Worm (Caenorhabditis elegans): ENCODE data around the gene clec-204.

The clec-204 gene

DNA sequence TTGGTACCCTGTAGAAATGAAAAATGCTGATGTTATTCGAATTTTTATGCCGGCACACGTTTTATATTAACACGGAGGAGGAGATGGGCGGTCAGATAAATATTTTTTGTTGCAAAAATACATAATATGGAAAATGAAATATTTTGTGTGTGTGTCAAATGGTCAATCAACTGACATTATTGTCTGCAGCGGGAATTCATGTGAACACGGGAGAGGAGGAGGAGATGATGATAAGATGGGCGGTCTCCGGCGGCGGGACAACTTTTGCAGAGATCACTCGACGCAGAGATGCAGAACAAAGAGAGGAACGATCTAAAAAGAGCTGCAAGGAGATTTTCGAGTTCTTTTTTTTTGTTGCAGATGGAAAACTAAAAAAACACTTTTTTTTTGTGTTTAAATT is 14.8 kb downstream of the clec-204 start, which contains the start of gene dhs-13:
TSS of gene dhs-13 (minus strand) at position 8 of the 400 bp plus-strand sequence.
- TF ChIP-seq mes-4 (tag; optimal IDR thresholded peaks at IDR 0.05) (no peak), T26A5.8 (tag; optimal IDR thresholded peaks at IDR 0.05) (no peak), nfya-2 (GFP tag; IDR thresholded peaks at IDR 0.05) (no peak), akir-1 (GFP tag; optimal IDR thresholded peaks at IDR 0.05) (no peak), cebp-1 (GFP tag; IDR thresholded peaks at IDR 0.05) (no peak), cebp-1 (tag; optimal IDR thresholded peaks at IDR 0.05) (peak; percentile 42), zfh-2 (GFP tag; conservative IDR thresholded peaks at IDR 0.05) (0 out of 2 replicates have a peak, but pooled peaks have one; percentile 23), Y79H2A.3 (GFP tag; conservative IDR thresholded peaks at IDR 0.05) (no peak), hmg-1.2 (GFP tag; IDR thresholded peaks at IDR 0.05) (peak; percentile 16; the same call in 1 of the 2 replicates), B0336.3 (GFP tag; IDR thresholded peaks at IDR 0.05) (peak; percentile 36; the same call in 1 of the 2 replicates), dox-1 (GFP tag; IDR thresholded peaks at IDR 0.05) (peak; percentile 52; the same call in 1 of the 2 replicates), ama-1 (optimal IDR thresholded peaks at IDR 0.05) (no peak), ama-1 (GFP tag; optimal IDR thresholded peaks at IDR 0.05) (no peak), die-1 (tag; optimal IDR thresholded peaks at IDR 0.05) (no peak), B0261.1 (tag; optimal IDR thresholded peaks at IDR 0.05) (no peak), tlf-1 (GFP tag; optimal IDR thresholded peaks at IDR 0.05) (no peak), madf-8 (GFP tag; conservative IDR thresholded peaks at IDR 0.05) (no peak), hrde-1 (tag; optimal IDR thresholded peaks at IDR 0.05; ENCODE audit: borderline replicate concordance) (no peak), nhr-80 (tag; optimal IDR thresholded peaks at IDR 0.05) (peak; percentile 61), lin-40 (tag; optimal IDR thresholded peaks at IDR 0.05) (no peak), nhr-90 (tag; optimal IDR thresholded peaks at IDR 0.05) (no peak), lag-1 (GFP tag; IDR thresholded peaks at IDR 0.05) (no peak), mel-28 (tag; optimal IDR thresholded peaks at IDR 0.05; ENCODE audit: borderline replicate concordance) (no peak), B0035.1 (tag; optimal IDR thresholded peaks at IDR 0.05) (no peak), attf-5 (GFP tag; optimal IDR thresholded peaks at IDR 0.05) (peak; percentile 20)

DNA sequence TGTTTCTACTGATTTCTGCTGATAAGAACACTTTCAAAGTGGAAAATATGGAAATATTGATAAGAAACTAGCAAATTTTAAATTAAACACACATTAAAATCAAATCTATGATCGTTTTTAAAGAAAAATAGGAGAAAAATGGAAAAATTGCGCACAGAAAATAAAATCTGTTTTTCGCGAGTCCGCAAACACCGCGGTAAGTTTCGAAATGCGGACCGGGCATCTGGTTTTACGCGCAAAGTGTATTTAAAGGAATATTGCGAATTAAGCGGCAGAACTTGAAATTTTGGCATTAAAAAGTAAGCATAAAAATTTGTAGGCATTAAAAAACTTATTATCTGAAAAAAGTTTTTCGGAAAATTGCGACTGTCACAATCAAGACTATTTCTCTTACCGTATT is 16.2 kb downstream of the clec-204 start:
- TF ChIP-seq zim-3 (tag; optimal IDR thresholded peaks at IDR 0.05) (no peak), D2030.7 (GFP tag; IDR thresholded peaks at IDR 0.05) (0 out of 2 replicates have a peak, but pooled peaks have one; percentile 16), mcd-1 (GFP tag; IDR thresholded peaks at IDR 0.05) (0 out of 2 replicates have a peak, but pooled peaks have one; percentile 10), nhr-80 (tag; optimal IDR thresholded peaks at IDR 0.05) (peak; percentile 12), Y56A3A.18 (GFP tag; IDR thresholded peaks at IDR 0.05) (no peak), lsl-1 (GFP tag; optimal IDR thresholded peaks at IDR 0.05) (peak; percentile 77)

DNA sequence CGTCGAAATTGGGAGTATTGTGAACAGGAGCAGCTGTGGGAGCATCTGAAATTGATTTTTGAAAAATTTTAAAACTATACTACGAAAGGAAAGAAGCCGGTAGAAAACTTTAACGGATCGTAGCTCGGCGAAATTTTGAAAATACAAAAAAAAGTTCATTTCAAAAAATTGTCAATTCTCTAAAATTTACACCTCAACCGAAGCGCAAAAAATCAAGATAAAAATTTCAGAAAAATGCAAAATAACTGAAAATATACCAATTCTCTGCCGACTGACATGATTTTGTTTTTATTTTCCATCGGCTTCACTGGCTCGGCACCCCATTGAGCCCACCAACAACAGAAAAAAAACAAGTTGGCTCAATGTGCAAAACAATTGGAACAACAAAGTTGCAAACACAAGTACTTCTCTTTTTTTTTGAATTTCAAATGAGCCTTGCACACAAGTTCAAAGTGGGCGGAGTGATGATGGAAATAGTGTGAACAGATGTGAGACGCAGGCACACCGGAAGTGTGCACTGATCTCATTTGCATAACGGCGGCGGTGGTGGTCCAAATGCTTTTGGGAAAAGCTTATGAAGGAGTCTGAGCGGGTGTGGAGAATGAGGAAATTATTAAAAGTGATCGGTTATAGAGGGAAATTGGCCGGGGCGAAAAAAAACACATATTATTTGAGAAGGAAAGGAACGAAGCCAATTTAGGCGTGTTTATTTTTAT is 18.1 kb downstream of the clec-204 start, which contains the start of gene F36H9.7:
TSS of gene F36H9.7 (minus strand) at position 51 of the 716 bp plus-strand sequence.
- TF ChIP-seq ztf-22 (GFP tag; optimal IDR thresholded peaks at IDR 0.05) (no peak), unc-130 (GFP tag; optimal IDR thresholded peaks at IDR 0.05) (no peak), dpl-1 (GFP tag; optimal IDR thresholded peaks at IDR 0.05) (no peak), zfh-2 (GFP tag; conservative IDR thresholded peaks at IDR 0.05) (no peak), somi-1 (GFP tag; optimal IDR thresholded peaks at IDR 0.05) (no peak), rpc-1 (optimal IDR thresholded peaks at IDR 0.05) (no peak), rpc-1 (tag; optimal IDR thresholded peaks at IDR 0.05) (no peak), Y53F4B.3 (GFP tag; IDR thresholded peaks at IDR 0.05) (no peak), Y79H2A.3 (GFP tag; conservative IDR thresholded peaks at IDR 0.05) (no peak), sptf-2 (GFP tag; optimal IDR thresholded peaks at IDR 0.05) (no peak)
